Worm (Caenorhabditis elegans) whole organism, L4 larva: ENCODE data around the gene lgc-40.

ENCODE experiments used
- D1046.2 ChIP-seq: fragments of 200-800 bp; sonication (Bioruptor generic); IDR thresholded peaks from 2 replicates; pipeline ENCODE4 v1.3.6; 2022; ENCODE audit warnings: missing genetic modification characterization, missing compliant biosample characterization
- F10B5.3 ChIP-seq: sonication (generic microtip); optimal IDR thresholded peaks from 2 replicates; lab custom pipeline; 2016; ENCODE audit warnings: mild to moderate bottlenecking, missing genetic modification characterization, missing compliant biosample characterization
- F49E8.2 ChIP-seq: sonication (generic microtip); optimal IDR thresholded peaks from 2 replicates; lab custom pipeline; 2016; ENCODE audit warnings: missing compliant biosample characterization, mild to moderate bottlenecking, missing genetic modification characterization, borderline replicate concordance
- T26A8.4 ChIP-seq: fragments of 200-800 bp; sonication (Bioruptor generic); IDR thresholded peaks from 2 replicates; pipeline ENCODE4 v1.3.6; 2022; ENCODE audit warnings: missing genetic modification characterization, missing compliant biosample characterization
- Y105C5A.15 ChIP-seq: fragments of 200-800 bp; sonication (Bioruptor generic); IDR thresholded peaks from 2 replicates; pipeline ENCODE4 v1.3.6; 2022; ENCODE audit warnings: missing genetic modification characterization, missing compliant biosample characterization
- Y48G9A.11 ChIP-seq: fragments of 200-800 bp; sonication (Bioruptor generic); IDR thresholded peaks from 2 replicates; pipeline ENCODE4 v1.3.6; 2022; ENCODE audit warnings: missing genetic modification reagents, missing genetic modification characterization, missing compliant biosample characterization
- Y5F2A.4 ChIP-seq: fragments of 200-800 bp; sonication (Bioruptor generic); optimal IDR thresholded peaks from 2 replicates; lab custom pipeline; 2018; ENCODE audit warnings: mild to moderate bottlenecking, missing genetic modification characterization, missing compliant biosample characterization
- Y75B8A.6 ChIP-seq: fragments of 200-800 bp; sonication (Bioruptor generic); IDR thresholded peaks from 2 replicates; pipeline ENCODE4 v1.3.6; 2022; ENCODE audit warnings: missing genetic modification reagents, missing genetic modification characterization, missing compliant biosample characterization
- ZK546.5 ChIP-seq, 2 experiments: sonication (generic microtip); optimal IDR thresholded peaks; 2 replicates each; lab custom pipeline; 2017; ENCODE audit warnings: missing biosample characterization in 2 of 2, missing genetic modification characterization in 2 of 2
- ama-1 ChIP-seq: fragments of 150-350 bp; optimal IDR thresholded peaks from 2 replicates; lab custom pipeline; 2014; ENCODE audit warnings: inconsistent platforms, mixed read lengths
- arid-1 ChIP-seq: fragments of 200-800 bp; sonication (Bioruptor generic); conservative IDR thresholded peaks from 2 replicates; pipeline ENCODE4 v1.3.6; 2022; ENCODE audit warnings: missing genetic modification reagents, missing genetic modification characterization, missing compliant biosample characterization
- ceh-20 ChIP-seq: fragments of 200-800 bp; sonication (Bioruptor generic); IDR thresholded peaks from 2 replicates; pipeline ENCODE4 v1.3.6; 2022; ENCODE audit warnings: missing genetic modification reagents, missing genetic modification characterization, missing compliant biosample characterization
- ceh-28 ChIP-seq: fragments of 150-350 bp; optimal IDR thresholded peaks from 2 replicates; lab custom pipeline; 2014; ENCODE audit warnings: missing biosample characterization, missing genetic modification reagents, missing genetic modification characterization
- ceh-32 ChIP-seq: sonication (generic microtip); optimal IDR thresholded peaks from 2 replicates; lab custom pipeline; 2016; ENCODE audit warnings: mild to moderate bottlenecking, missing genetic modification characterization, missing compliant biosample characterization; ENCODE audit not compliant: poor library complexity
- cey-2 ChIP-seq: sonication (generic microtip); optimal IDR thresholded peaks from 3 replicates; lab custom pipeline; 2017; ENCODE audit warnings: missing genetic modification characterization, mild to moderate bottlenecking, missing compliant biosample characterization, antibody characterized with exemption, borderline replicate concordance; ENCODE audit not compliant: insufficient read depth
- daf-8 ChIP-seq: fragments of 200-800 bp; sonication (Bioruptor generic); IDR thresholded peaks from 2 replicates; pipeline ENCODE4 v1.3.6; 2022; ENCODE audit warnings: missing genetic modification characterization, missing compliant biosample characterization
- dmd-9 ChIP-seq: fragments of 200-800 bp; sonication (Bioruptor generic); IDR thresholded peaks from 2 replicates; pipeline ENCODE4 v1.3.6; 2022; ENCODE audit warnings: missing genetic modification reagents, missing genetic modification characterization, missing compliant biosample characterization
- duxl-1 ChIP-seq: sonication (generic microtip); optimal IDR thresholded peaks from 2 replicates; lab custom pipeline; 2016; ENCODE audit warnings: mild to moderate bottlenecking, missing genetic modification characterization, moderate library complexity, missing compliant biosample characterization; ENCODE audit not compliant: poor library complexity
- egl-43 ChIP-seq: fragments of 200-800 bp; sonication (Bioruptor generic); IDR thresholded peaks from 2 replicates; pipeline ENCODE4 v1.3.6; 2022; ENCODE audit warnings: missing genetic modification reagents, missing genetic modification characterization, missing compliant biosample characterization
- fos-1 ChIP-seq: fragments of 150-350 bp; optimal IDR thresholded peaks from 2 replicates; lab custom pipeline; 2014; ENCODE audit warnings: missing biosample characterization, missing genetic modification characterization
- gei-8 ChIP-seq: fragments of 200-800 bp; sonication (Bioruptor generic); optimal IDR thresholded peaks from 2 replicates; lab custom pipeline; 2018; ENCODE audit warnings: mild to moderate bottlenecking, missing genetic modification characterization, missing compliant biosample characterization
- hlh-11 ChIP-seq: fragments of 200-800 bp; sonication (Bioruptor generic); optimal IDR thresholded peaks from 2 replicates; lab custom pipeline; 2018; ENCODE audit warnings: mild to moderate bottlenecking, missing genetic modification characterization, missing compliant biosample characterization
- lim-7 ChIP-seq: fragments of 200-800 bp; sonication (Bioruptor generic); IDR thresholded peaks from 2 replicates; pipeline ENCODE4 v1.3.6; 2022; ENCODE audit warnings: missing genetic modification characterization, missing compliant biosample characterization
- lin-1 ChIP-seq: fragments of 200-800 bp; sonication (Bioruptor generic); IDR thresholded peaks from 2 replicates; pipeline ENCODE4 v1.3.6; 2022; ENCODE audit warnings: missing genetic modification reagents, missing genetic modification characterization, missing compliant biosample characterization
- lin-29 ChIP-seq: fragments of 200-800 bp; sonication (Bioruptor generic); IDR thresholded peaks from 2 replicates; pipeline ENCODE4 v1.3.6; 2022; ENCODE audit warnings: missing genetic modification reagents, missing genetic modification characterization, missing compliant biosample characterization
- lin-38 ChIP-seq: fragments of 200-800 bp; sonication (Bioruptor generic); IDR thresholded peaks from 2 replicates; pipeline ENCODE4 v1.3.6; 2022; ENCODE audit warnings: missing genetic modification reagents, missing genetic modification characterization, missing compliant biosample characterization
- lin-39 ChIP-seq: fragments of 150-350 bp; optimal IDR thresholded peaks from 2 replicates; lab custom pipeline; 2014; ENCODE audit warnings: missing biosample characterization, missing genetic modification reagents, missing genetic modification characterization
- lir-3 ChIP-seq: sonication (generic microtip); optimal IDR thresholded peaks from 2 replicates; lab custom pipeline; 2016; ENCODE audit warnings: mild to moderate bottlenecking, missing genetic modification characterization, missing compliant biosample characterization
- lsy-2 ChIP-seq, 2 experiments: fragments of 150-350 bp in 1 of 2; sonication (generic microtip) in 1 of 2; optimal IDR thresholded peaks; 2 replicates each; lab custom pipeline; 2014 to 2017; ENCODE audit warnings: missing biosample characterization in 2 of 2, missing genetic modification characterization in 2 of 2
- mdl-1 ChIP-seq, 2 experiments: fragments of 150-350 bp in 1 of 2; sonication (generic microtip) in 1 of 2; optimal IDR thresholded peaks; 2 replicates each; lab custom pipeline; 2014 to 2017; ENCODE audit warnings: missing biosample characterization in 2 of 2, missing genetic modification characterization in 2 of 2
- mep-1 ChIP-seq: fragments of 150-350 bp; sonication (generic microtip); optimal IDR thresholded peaks from 3 replicates; lab custom pipeline; 2014; ENCODE audit warnings: missing biosample characterization, missing genetic modification characterization
- mes-2 ChIP-seq: sonication (generic microtip); optimal IDR thresholded peaks from 2 replicates; lab custom pipeline; 2016; ENCODE audit warnings: missing genotype, mild to moderate bottlenecking, missing genetic modification characterization, missing compliant biosample characterization; ENCODE audit not compliant: poor library complexity, severe bottlenecking
- mxl-2 ChIP-seq: fragments of 200-800 bp; sonication (Bioruptor generic); conservative IDR thresholded peaks from 2 replicates; pipeline ENCODE4 v1.3.6; 2022; ENCODE audit warnings: missing genetic modification reagents, missing genetic modification characterization, missing compliant biosample characterization
- mxl-3 ChIP-seq: fragments of 200-800 bp; sonication (Bioruptor generic); optimal IDR thresholded peaks from 2 replicates; lab custom pipeline; 2018; ENCODE audit warnings: mild to moderate bottlenecking, missing genetic modification characterization, missing compliant biosample characterization
- nhr-10 ChIP-seq: fragments of 150-350 bp; optimal IDR thresholded peaks from 2 replicates; lab custom pipeline; 2014; ENCODE audit warnings: missing biosample characterization, missing genetic modification characterization
- nhr-11 ChIP-seq: fragments of 150-350 bp; optimal IDR thresholded peaks from 2 replicates; lab custom pipeline; 2014; ENCODE audit warnings: missing biosample characterization, missing genetic modification characterization
- nhr-237 ChIP-seq: sonication (generic microtip); optimal IDR thresholded peaks from 2 replicates; lab custom pipeline; 2017; ENCODE audit warnings: missing biosample characterization, missing genetic modification characterization
- nhr-41 ChIP-seq: fragments of 200-800 bp; sonication (Bioruptor generic); IDR thresholded peaks from 2 replicates; pipeline ENCODE4 v1.3.6; 2022; ENCODE audit warnings: missing genetic modification reagents, missing genetic modification characterization, missing compliant biosample characterization
- nhr-42 ChIP-seq: fragments of 200-800 bp; sonication (Bioruptor generic); IDR thresholded peaks from 2 replicates; pipeline ENCODE4 v1.3.6; 2022; ENCODE audit warnings: missing genetic modification characterization, missing compliant biosample characterization
- nhr-6 ChIP-seq: fragments of 150-350 bp; optimal IDR thresholded peaks from 2 replicates; lab custom pipeline; 2014; ENCODE audit warnings: missing biosample characterization, missing genetic modification characterization
- php-3 ChIP-seq: fragments of 200-800 bp; sonication (Bioruptor generic); IDR thresholded peaks from 2 replicates; pipeline ENCODE4 v1.3.6; 2022; ENCODE audit warnings: missing genetic modification reagents, missing genetic modification characterization, missing compliant biosample characterization
- set-16 ChIP-seq: fragments of 200-800 bp; sonication (Bioruptor generic); IDR thresholded peaks from 2 replicates; pipeline ENCODE4 v1.3.6; 2022; ENCODE audit warnings: missing genetic modification reagents, missing genetic modification characterization, missing compliant biosample characterization
- snpc-1.2 ChIP-seq: fragments of 200-800 bp; sonication (Bioruptor generic); IDR thresholded peaks from 2 replicates; pipeline ENCODE4 v1.3.6; 2022; ENCODE audit warnings: missing genetic modification reagents, missing genetic modification characterization, missing compliant biosample characterization
- tra-1 ChIP-seq: fragments of 200-800 bp; sonication (Bioruptor generic); IDR thresholded peaks from 2 replicates; pipeline ENCODE4 v1.3.6; 2022; ENCODE audit warnings: missing genetic modification reagents, missing genetic modification characterization, missing compliant biosample characterization
- unc-62 ChIP-seq, 3 experiments: fragments of 150-350 bp in 1 of 3; sonication (generic microtip); optimal IDR thresholded peaks in 2 of 3; peaks in 1 of 3; 1 replicate in 1 of 3; 2 replicates in 2 of 3; lab custom pipeline; 2014 to 2017; ENCODE audit warnings: missing biosample characterization in 3 of 3, missing genetic modification characterization in 3 of 3, missing genetic modification reagents in 3 of 3, missing genotype in 1 of 3
- vab-7 ChIP-seq: fragments of 200-800 bp; sonication (Bioruptor generic); IDR thresholded peaks from 2 replicates; pipeline ENCODE4 v1.3.6; 2022; ENCODE audit warnings: missing genetic modification reagents, missing genetic modification characterization, missing compliant biosample characterization
- zag-1 ChIP-seq: fragments of 150-350 bp; optimal IDR thresholded peaks from 2 replicates; lab custom pipeline; 2014; ENCODE audit warnings: missing biosample characterization, missing genetic modification characterization
- zfp-2 ChIP-seq: sonication (generic microtip); optimal IDR thresholded peaks from 2 replicates; lab custom pipeline; 2016; ENCODE audit warnings: mild to moderate bottlenecking, missing genetic modification characterization, missing compliant biosample characterization
- ztf-7 ChIP-seq: fragments of 150-350 bp; optimal IDR thresholded peaks from 2 replicates; lab custom pipeline; 2014; ENCODE audit warnings: missing biosample characterization, missing genetic modification characterization

The lgc-40 gene

DNA sequence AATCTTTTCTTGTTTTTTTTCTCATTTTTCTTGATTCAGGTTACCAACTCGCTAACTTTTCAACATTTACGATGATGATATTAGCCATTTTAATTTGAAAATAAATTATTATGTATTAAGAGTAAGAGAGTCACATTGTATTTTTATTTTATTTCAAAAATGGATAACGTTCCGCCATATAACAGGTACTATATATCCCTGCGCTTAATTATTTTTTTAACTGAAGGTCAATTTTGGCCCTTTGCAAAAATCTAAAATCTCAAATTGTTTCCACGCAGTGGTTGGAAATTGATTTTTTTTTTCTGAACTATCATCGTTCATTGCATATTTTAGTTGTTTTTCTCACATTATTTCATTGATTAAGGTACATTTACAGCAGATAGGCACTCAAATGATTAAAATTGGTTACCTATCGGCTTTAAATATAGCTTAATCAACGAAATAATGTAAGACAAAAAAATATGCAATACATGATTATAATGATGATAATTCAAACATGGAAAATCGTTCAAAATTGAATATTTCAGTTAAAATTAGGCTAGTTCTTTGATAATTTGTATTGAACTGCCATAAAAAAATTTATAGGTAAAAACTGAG is 4.9 kb downstream of the lgc-40 start (continued):
- no peak for TF ChIP-seq Y48G9A.11 (GFP tag; lab: Robert Waterston, UW)
- TF ChIP-seq ztf-7 (tag; lab: Kevin White, UChicago): peak; percentile 94
- TF ChIP-seq lin-39 (tag; lab: Kevin White, UChicago): no peak
- TF ChIP-seq vab-7: peak; percentile 83
- peak; percentile 70 for TF ChIP-seq nhr-11 (tag; lab: Kevin White, UChicago)
- peak; percentile 75 for TF ChIP-seq nhr-237 (tag; lab: Kevin White, UChicago)
- no peak for TF ChIP-seq F49E8.2
- TF ChIP-seq Y105C5A.15 (GFP tag; lab: Robert Waterston, UW): no peak
- peak in 1 of 2 experiments; percentile 37 for TF ChIP-seq ZK546.5 (tag; optimal IDR thresholded peaks at IDR 0.05; lab: Kevin White, UChicago)
- peak; percentile 99 for TF ChIP-seq mep-1 (tag; lab: Kevin White, UChicago)
- TF ChIP-seq lin-38 (GFP tag; lab: Robert Waterston, UW): peak; percentile 74
- TF ChIP-seq lir-3 (tag; lab: Kevin White, UChicago): peak; percentile 67
- TF ChIP-seq F10B5.3: peak; percentile 87
- TF ChIP-seq cey-2 (tag; lab: Kevin White, UChicago): peak; percentile 59
- TF ChIP-seq nhr-41 (GFP tag; lab: Robert Waterston, UW): no peak
- peak; percentile 62 for TF ChIP-seq ceh-28 (tag; lab: Kevin White, UChicago)
- peak; percentile 74 for TF ChIP-seq zag-1 (tag; lab: Kevin White, UChicago)
- no peak for TF ChIP-seq set-16 (GFP tag; lab: Robert Waterston, UW)
- TF ChIP-seq T26A8.4 (GFP tag; lab: Robert Waterston, UW): peak; percentile 97
- no peak for TF ChIP-seq daf-8 (GFP tag; lab: Robert Waterston, UW)
- peak; percentile 84 for TF ChIP-seq nhr-10 (tag; lab: Kevin White, UChicago)
- 0 out of 2 replicates have a peak, but pooled peaks have one; percentile 42 for TF ChIP-seq egl-43 (GFP tag; lab: Robert Waterston, UW)
- no peak for TF ChIP-seq lim-7 (GFP tag; lab: Robert Waterston, UW)
- no peak; the same call in 1 of the 2 replicates for TF ChIP-seq Y75B8A.6 (GFP tag; lab: Robert Waterston, UW)
- TF ChIP-seq mes-2 (tag; lab: Kevin White, UChicago): peak; percentile 88
- TF ChIP-seq gei-8 (GFP tag; lab: Kevin White, UChicago): no peak
- peak; percentile 68; the same call in 1 of the 2 replicates for TF ChIP-seq dmd-9 (GFP tag; lab: Robert Waterston, UW)
- TF ChIP-seq lsy-2 (tag; optimal IDR thresholded peaks at IDR 0.05; lab: Kevin White, UChicago): peak; percentile 87 to 95
- TF ChIP-seq nhr-6 (tag; lab: Kevin White, UChicago): peak; percentile 85
- TF ChIP-seq php-3 (GFP tag; lab: Robert Waterston, UW): peak; percentile 91
- TF ChIP-seq mxl-2 (GFP tag; lab: Robert Waterston, UW): no peak
- peak; percentile 89 for TF ChIP-seq hlh-11 (tag; lab: Kevin White, UChicago)
- peak; percentile 63 for TF ChIP-seq fos-1 (tag; lab: Kevin White, UChicago)
- TF ChIP-seq zfp-2: peak; percentile 64
- TF ChIP-seq nhr-42: peak; percentile 95
- TF ChIP-seq ceh-20: peak; percentile 82
- TF ChIP-seq ceh-32 (tag; lab: Kevin White, UChicago): peak; percentile 48
- peak; percentile 70; the same call in 1 of the 2 replicates for TF ChIP-seq lin-1 (GFP tag; lab: Robert Waterston, UW)
- peak in 1 of 2 experiments; percentile 81 for TF ChIP-seq unc-62 (GFP tag; optimal IDR thresholded peaks at IDR 0.05 in 1 of 2; lab: Kevin White, UChicago)
- no peak for TF ChIP-seq unc-62 (tag; optimal IDR thresholded peaks at IDR 0.05; lab: Kevin White, UChicago)
- TF ChIP-seq tra-1: peak; percentile 56; the same call in 1 of the 2 replicates
- TF ChIP-seq ama-1 (lab: Kevin White, UChicago): no peak
- no peak for TF ChIP-seq D1046.2 (GFP tag; lab: Robert Waterston, UW)
- TF ChIP-seq snpc-1.2 (GFP tag; lab: Robert Waterston, UW): no peak
- peak; percentile 30 for TF ChIP-seq mxl-3 (GFP tag; lab: Kevin White, UChicago)
- peak; percentile 98 for TF ChIP-seq duxl-1 (tag; lab: Kevin White, UChicago)
- no peak for TF ChIP-seq Y5F2A.4
- TF ChIP-seq mdl-1 (tag; optimal IDR thresholded peaks at IDR 0.05; lab: Kevin White, UChicago): peak; percentile 84
- peak; percentile 60 for TF ChIP-seq arid-1
- peak; percentile 81 for TF ChIP-seq lin-29 (GFP tag; lab: Robert Waterston, UW)
